Worm (Caenorhabditis elegans): ENCODE measurements around the gene gtr-1.

- TF ChIP-seq mdl-1 (tag; optimal IDR thresholded peaks at IDR 0.05), result peak in 1 of 2 experiments; percentile 93
- TF ChIP-seq C34B4.2 (tag; optimal IDR thresholded peaks at IDR 0.05), result no peak
- TF ChIP-seq hlh-4 (tag; optimal IDR thresholded peaks at IDR 0.05), result no peak
Measured at ce11 chrX:768061-768646, 34.4 kb upstream of the gtr-1 start, which contains the start of the genes trap-2 and ile-2.
